Fruit fly (Drosophila melanogaster) whole organism, embryonic: ENCODE measurements around the gene CG11158.

Experiments used
- Atf3 ChIP-seq: fragments of 200-800 bp; sonication (Bioruptor generic); optimal IDR thresholded peaks from 3 replicates; lab custom pipeline; 2016; ENCODE audit warnings: missing biosample characterization, missing genetic modification characterization
- CG10959 ChIP-seq: fragments of 200-800 bp; sonication (Bioruptor generic); IDR thresholded peaks from 2 replicates; pipeline ENCODE4 v1.3.6; 2022; ENCODE audit warnings: missing biosample characterization, missing genetic modification characterization
- CG12071 ChIP-seq: fragments of 200-800 bp; sonication (Bioruptor generic); optimal IDR thresholded peaks from 3 replicates; lab custom pipeline; 2018; ENCODE audit warnings: missing biosample characterization, mild to moderate bottlenecking, missing genetic modification characterization
- CG1529 ChIP-seq: fragments of 200-800 bp; sonication (Bioruptor generic); optimal IDR thresholded peaks from 3 replicates; lab custom pipeline; 2018; ENCODE audit warnings: missing biosample characterization, missing genetic modification characterization
- CG15601 ChIP-seq: fragments of 200-800 bp; sonication (Bioruptor generic); optimal IDR thresholded peaks from 3 replicates; lab custom pipeline; 2019; ENCODE audit warnings: missing biosample characterization, mild to moderate bottlenecking, missing genetic modification characterization, moderate library complexity
- CG15696 ChIP-seq: fragments of 200-800 bp; sonication (Bioruptor generic); optimal IDR thresholded peaks from 2 replicates; lab custom pipeline; 2019; ENCODE audit warnings: missing biosample characterization, mild to moderate bottlenecking, missing genetic modification characterization, moderate library complexity
- CG18599 ChIP-seq: fragments of 200-800 bp; sonication (Bioruptor generic); optimal IDR thresholded peaks from 3 replicates; lab custom pipeline; 2017; ENCODE audit warnings: missing biosample characterization, missing genetic modification characterization, mild to moderate bottlenecking, moderate library complexity, missing genetic modification reagents
- CG18619 ChIP-seq: fragments of 200-800 bp; sonication (Bioruptor generic); optimal IDR thresholded peaks from 3 replicates; lab custom pipeline; 2017; ENCODE audit warnings: missing biosample characterization, mild to moderate bottlenecking, missing genetic modification characterization
- CG18764 ChIP-seq: fragments of 200-800 bp; sonication (Bioruptor generic); optimal IDR thresholded peaks from 3 replicates; lab custom pipeline; 2016; ENCODE audit warnings: missing biosample characterization, missing genetic modification characterization
- CG2129 ChIP-seq: fragments of 200-800 bp; sonication (Bioruptor generic); IDR thresholded peaks from 2 replicates; pipeline ENCODE4 v1.3.6; 2022; ENCODE audit warnings: missing biosample characterization, missing genetic modification characterization; ENCODE audit not compliant: partially characterized antibody
- CG2875 ChIP-seq: fragments of 200-800 bp; sonication (Bioruptor generic); optimal IDR thresholded peaks from 2 replicates; lab custom pipeline; 2017; ENCODE audit warnings: missing biosample characterization, mild to moderate bottlenecking, missing genetic modification characterization, missing genetic modification reagents
- CG3407 ChIP-seq: fragments of 200-800 bp; sonication (Bioruptor generic); optimal IDR thresholded peaks from 2 replicates; lab custom pipeline; 2018; ENCODE audit warnings: missing biosample characterization, mild to moderate bottlenecking, missing genetic modification characterization
- CG3847 ChIP-seq: fragments of 200-800 bp; sonication (Bioruptor generic); IDR thresholded peaks from 2 replicates; pipeline ENCODE4 v1.3.6; 2022; ENCODE audit warnings: missing biosample characterization, missing genetic modification characterization
- CG4820 ChIP-seq: fragments of 200-800 bp; sonication (Bioruptor generic); optimal IDR thresholded peaks from 3 replicates; lab custom pipeline; 2016; ENCODE audit warnings: missing biosample characterization, missing genetic modification characterization
- Dip2 ChIP-seq: fragments of 200-800 bp; sonication (Bioruptor generic); IDR thresholded peaks from 2 replicates; pipeline ENCODE4 v1.3.6; 2022; ENCODE audit warnings: missing biosample characterization, missing genetic modification characterization
- Drgx ChIP-seq: fragments of 200-800 bp; sonication (Bioruptor generic); IDR thresholded peaks from 2 replicates; pipeline ENCODE4 v1.3.6; 2022; ENCODE audit warnings: missing biosample characterization, missing genetic modification characterization
- GATAe ChIP-seq: fragments of 200-800 bp; sonication (Bioruptor generic); conservative IDR thresholded peaks from 2 replicates; pipeline ENCODE4 v1.3.6; 2022; ENCODE audit warnings: missing biosample characterization, missing genetic modification characterization
- HmgZ ChIP-seq: fragments of 200-800 bp; sonication (Bioruptor generic); optimal IDR thresholded peaks from 2 replicates; lab custom pipeline; 2018; ENCODE audit warnings: missing biosample characterization, mild to moderate bottlenecking, missing genetic modification characterization
- Hr78 ChIP-seq, 2 experiments: fragments of 200-800 bp in 1 of 2; fragments of >200 bp in 1 of 2; sonication (Bioruptor generic) in 1 of 2; optimal IDR thresholded peaks; 2 replicates each; lab custom pipeline; 2017 to 2019; ENCODE audit warnings: missing biosample characterization in 2 of 2, missing genetic modification characterization in 2 of 2, mild to moderate bottlenecking in 1 of 2, moderate library complexity in 1 of 2
- NC2β ChIP-seq: fragments of 200-800 bp; sonication (Bioruptor generic); optimal IDR thresholded peaks from 2 replicates; lab custom pipeline; 2016; ENCODE audit warnings: missing biosample characterization, missing genetic modification characterization
- NFAT ChIP-seq: fragments of 200-800 bp; sonication (Bioruptor generic); IDR thresholded peaks from 2 replicates; pipeline ENCODE4 v1.3.6; 2022; ENCODE audit warnings: missing biosample characterization, missing genetic modification characterization
- Nf-YC ChIP-seq: fragments of 200-800 bp; optimal IDR thresholded peaks from 3 replicates; lab custom pipeline; 2019; ENCODE audit warnings: missing biosample characterization, mild to moderate bottlenecking, missing genetic modification characterization, moderate library complexity
- Oli ChIP-seq: fragments of 200-800 bp; sonication (Bioruptor generic); optimal IDR thresholded peaks from 2 replicates; lab custom pipeline; 2018; ENCODE audit warnings: missing biosample characterization, mild to moderate bottlenecking, missing genetic modification characterization, moderate library complexity
- Optix ChIP-seq: fragments of 200-800 bp; sonication (Bioruptor generic); IDR thresholded peaks from 3 replicates; pipeline ENCODE4 v1.3.6; 2022; ENCODE audit warnings: missing biosample characterization, missing genetic modification characterization
- Ptx1 ChIP-seq: fragments of 200-800 bp; sonication (Bioruptor generic); IDR thresholded peaks from 2 replicates; pipeline ENCODE4 v1.3.6; 2022; ENCODE audit warnings: missing biosample characterization, missing genetic modification characterization
- Rfx ChIP-seq: fragments of 200-800 bp; sonication (Bioruptor generic); IDR thresholded peaks from 2 replicates; pipeline ENCODE4 v1.3.6; 2022; ENCODE audit warnings: missing biosample characterization, missing genetic modification characterization
- al ChIP-seq: fragments of 200-800 bp; sonication (Bioruptor generic); IDR thresholded peaks from 2 replicates; pipeline ENCODE4 v1.3.6; 2022; ENCODE audit warnings: missing biosample characterization, missing genetic modification characterization
- ase ChIP-seq: fragments of 200-800 bp; sonication (Bioruptor generic); IDR thresholded peaks from 3 replicates; pipeline ENCODE4 v1.3.6; 2022; ENCODE audit warnings: missing biosample characterization, missing genetic modification characterization
- disco-r ChIP-seq: fragments of 200-800 bp; sonication (Bioruptor generic); optimal IDR thresholded peaks from 2 replicates; lab custom pipeline; 2016; ENCODE audit warnings: missing biosample characterization, missing genetic modification characterization
- dpn ChIP-seq, 2 experiments: fragments of 200-800 bp; sonication (Bioruptor generic); optimal IDR thresholded peaks; 3 replicates each; lab custom pipeline; 2016; ENCODE audit warnings: missing biosample characterization in 2 of 2, missing genetic modification characterization in 2 of 2
- en ChIP-seq: fragments of 200-800 bp; sonication (Bioruptor generic); optimal IDR thresholded peaks from 2 replicates; lab custom pipeline; 2016; ENCODE audit warnings: missing biosample characterization, missing genetic modification characterization
- gcm2 ChIP-seq: fragments of 200-800 bp; sonication (Bioruptor generic); optimal IDR thresholded peaks from 2 replicates; lab custom pipeline; 2016; ENCODE audit warnings: missing biosample characterization, missing genetic modification characterization
- hb ChIP-seq: fragments of 200-800 bp; sonication (Bioruptor generic); IDR thresholded peaks from 3 replicates; pipeline ENCODE4 v1.3.6; 2022; ENCODE audit warnings: missing biosample characterization, missing genetic modification characterization; ENCODE audit not compliant: partially characterized antibody
- hth ChIP-seq: fragments of >200 bp; optimal IDR thresholded peaks from 2 replicates; lab custom pipeline; 2017; ENCODE audit warnings: inconsistent platforms
- lov ChIP-seq, 2 experiments: fragments of 200-800 bp in 1 of 2; fragments of >200 bp in 1 of 2; sonication (Bioruptor generic) in 1 of 2; IDR thresholded peaks in 1 of 2; optimal IDR thresholded peaks in 1 of 2; 2 replicates in 1 of 2; 3 replicates in 1 of 2; pipeline versions ENCODE4 v1.3.6 to Lab custom; 2017 to 2022; ENCODE audit warnings: missing biosample characterization in 1 of 2, missing genetic modification characterization in 1 of 2
- p53 ChIP-seq: fragments of 200-800 bp; sonication (Bioruptor generic); optimal IDR thresholded peaks from 2 replicates; lab custom pipeline; 2016; ENCODE audit warnings: missing biosample characterization, missing genetic modification characterization
- pros ChIP-seq: fragments of 200-800 bp; sonication (Bioruptor generic); optimal IDR thresholded peaks from 3 replicates; lab custom pipeline; 2019; ENCODE audit warnings: missing biosample characterization, mild to moderate bottlenecking, missing genetic modification characterization, moderate library complexity
- psq ChIP-seq: fragments of 200-800 bp; sonication (Bioruptor generic); optimal IDR thresholded peaks from 2 replicates; lab custom pipeline; 2017; ENCODE audit warnings: missing biosample characterization, missing genetic modification characterization
- ranshi ChIP-seq: fragments of 200-800 bp; sonication (Bioruptor generic); IDR thresholded peaks from 2 replicates; pipeline ENCODE4 v1.3.6; 2022; ENCODE audit warnings: missing biosample characterization, missing genetic modification characterization
- scrt ChIP-seq: fragments of 200-800 bp; sonication (Bioruptor generic); optimal IDR thresholded peaks from 2 replicates; lab custom pipeline; 2018; ENCODE audit warnings: missing biosample characterization, mild to moderate bottlenecking, missing genetic modification characterization, moderate library complexity
- sr ChIP-seq: fragments of 200-800 bp; sonication (Bioruptor generic); IDR thresholded peaks from 3 replicates; pipeline ENCODE4 v1.3.6; 2022; ENCODE audit warnings: missing biosample characterization, missing genetic modification characterization
- stwl ChIP-seq: fragments of 200-800 bp; sonication (Bioruptor generic); optimal IDR thresholded peaks from 3 replicates; lab custom pipeline; 2018; ENCODE audit warnings: missing biosample characterization, mild to moderate bottlenecking, missing genetic modification characterization, moderate library complexity
- tin ChIP-seq: fragments of 200-800 bp; sonication (Bioruptor generic); optimal IDR thresholded peaks from 3 replicates; lab custom pipeline; 2016; ENCODE audit warnings: missing biosample characterization, missing genetic modification characterization
- tio ChIP-seq: fragments of 200-800 bp; sonication (Bioruptor generic); optimal IDR thresholded peaks from 2 replicates; lab custom pipeline; 2017; ENCODE audit warnings: missing biosample characterization, missing genetic modification characterization, inconsistent platforms
- toy ChIP-seq: fragments of 200-800 bp; sonication (Bioruptor generic); IDR thresholded peaks from 2 replicates; pipeline ENCODE4 v1.3.6; 2022; ENCODE audit warnings: missing biosample characterization, missing genetic modification characterization
- twi ChIP-seq: fragments of 200-800 bp; optimal IDR thresholded peaks from 2 replicates; lab custom pipeline; 2019; ENCODE audit warnings: missing biosample characterization, mild to moderate bottlenecking, missing genetic modification characterization, moderate library complexity
- usp ChIP-seq: fragments of >200 bp; optimal IDR thresholded peaks from 2 replicates; lab custom pipeline; 2017; ENCODE audit warnings: missing biosample characterization, missing genetic modification characterization
- vnd ChIP-seq: fragments of 200-800 bp; sonication (Bioruptor generic); IDR thresholded peaks from 3 replicates; pipeline ENCODE4 v1.3.6; 2022; ENCODE audit warnings: missing biosample characterization, missing genetic modification characterization; ENCODE audit not compliant: partially characterized antibody
- zen ChIP-seq: fragments of 200-800 bp; sonication (Bioruptor generic); optimal IDR thresholded peaks from 3 replicates; lab custom pipeline; 2018; ENCODE audit warnings: missing biosample characterization, mild to moderate bottlenecking, missing genetic modification characterization, moderate library complexity

Gene CG11158

DNA sequence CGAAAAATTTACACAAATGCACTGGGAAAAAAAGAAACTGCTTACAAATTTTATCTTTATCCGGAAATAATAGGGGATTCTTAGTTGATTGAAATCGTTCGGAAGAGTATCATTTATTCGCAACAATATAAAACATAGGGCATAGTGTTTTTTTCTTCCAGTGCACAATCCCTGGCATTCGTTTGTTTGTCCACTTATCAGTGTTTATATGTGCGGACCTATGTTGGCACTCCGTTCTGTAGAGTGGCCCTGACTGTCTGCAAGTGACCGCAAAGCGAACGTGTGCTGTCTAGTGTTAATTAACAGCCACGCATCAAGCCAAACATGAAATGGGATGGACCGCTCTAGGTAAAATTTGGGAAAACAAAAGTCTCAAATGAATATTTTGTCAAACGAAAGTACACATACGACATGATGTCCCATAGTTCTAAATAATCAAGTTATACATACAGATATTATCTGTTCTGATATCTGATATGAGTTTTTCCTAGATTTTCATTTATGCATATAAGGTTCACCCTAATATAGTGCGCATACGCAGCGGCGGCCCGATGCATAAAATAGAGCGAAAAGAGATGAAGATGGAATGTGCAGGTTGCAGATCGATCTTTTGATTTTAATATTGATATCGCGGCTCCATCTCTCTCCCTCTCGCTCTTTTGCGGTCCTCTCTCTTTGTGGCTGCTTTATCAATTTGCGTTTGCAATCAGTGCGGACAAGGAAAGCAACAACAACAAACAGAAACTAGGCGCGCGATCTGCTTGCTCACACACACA lies 41.4 kb upstream of the CG11158 start (continued):
- TF ChIP-seq vnd (GFP tag; lab: Robert Waterston, UW), result no peak
- no peak for TF ChIP-seq usp
- TF ChIP-seq Ptx1, result peak; percentile 95
- TF ChIP-seq Atf3 (GFP tag; lab: Kevin White, UChicago), result peak; percentile 89
- TF ChIP-seq ase (GFP tag; lab: Robert Waterston, UW), result peak; percentile 89
- TF ChIP-seq gcm2, result peak; percentile 94
- peak; percentile 90 for TF ChIP-seq Drgx (GFP tag; lab: Robert Waterston, UW)
- peak; percentile 72 for TF ChIP-seq psq (GFP tag; lab: Kevin White, UChicago)
- TF ChIP-seq scrt (GFP tag; lab: Kevin White, UChicago), result peak; percentile 88
- TF ChIP-seq en, result peak; percentile 95
- TF ChIP-seq hb (GFP tag; lab: Robert Waterston, UW), result no peak
- peak; percentile 87 for TF ChIP-seq disco-r (GFP tag; lab: Kevin White, UChicago)
- TF ChIP-seq CG12071 (GFP tag; lab: Kevin White, UChicago), result peak; percentile 85
- peak; percentile 96 for TF ChIP-seq Rfx (GFP tag; lab: Robert Waterston, UW)
- TF ChIP-seq pros, result no peak
- TF ChIP-seq CG3407, result peak; percentile 81
- TF ChIP-seq CG2129 (GFP tag; lab: Robert Waterston, UW), result no peak
- peak; percentile 89 for TF ChIP-seq al (GFP tag; lab: Robert Waterston, UW)
- peak; percentile 95 for TF ChIP-seq HmgZ (tag; lab: Kevin White, UChicago)
- TF ChIP-seq NFAT (GFP tag; lab: Robert Waterston, UW), result peak; percentile 98
- no peak for TF ChIP-seq hth (lab: Kevin White, UChicago)
- TF ChIP-seq stwl (tag; lab: Kevin White, UChicago), result no peak
- TF ChIP-seq Dip2 (GFP tag; lab: Robert Waterston, UW), result 0 out of 2 replicates have a peak, but pooled peaks have one; percentile 23
- TF ChIP-seq CG18599 (GFP tag; lab: Kevin White, UChicago), result peak; percentile 94
- TF ChIP-seq Hr78 (GFP tag; optimal IDR thresholded peaks at IDR 0.05; lab: Kevin White, UChicago), result peak in 1 of 2 experiments; percentile 63
- TF ChIP-seq toy (GFP tag; lab: Robert Waterston, UW), result peak; percentile 84
- TF ChIP-seq CG10959 (GFP tag; lab: Robert Waterston, UW), result peak; percentile 71
- peak; percentile 89 for TF ChIP-seq ranshi
- peak; percentile 93 for TF ChIP-seq CG4820
- TF ChIP-seq CG1529 (GFP tag; lab: Kevin White, UChicago), result peak; percentile 83
- TF ChIP-seq tio, result peak; percentile 95
- TF ChIP-seq sr (GFP tag; lab: Robert Waterston, UW), result peak; percentile 84
- peak; percentile 93 for TF ChIP-seq CG18619 (GFP tag; lab: Kevin White, UChicago)
- TF ChIP-seq dpn (GFP tag; optimal IDR thresholded peaks at IDR 0.05; lab: Kevin White, UChicago), result peak; percentile 95 to 96
- peak; percentile 82 for TF ChIP-seq GATAe (GFP tag; lab: Robert Waterston, UW)
- TF ChIP-seq CG18764 (GFP tag; lab: Kevin White, UChicago), result peak; percentile 87
- peak; percentile 92 for TF ChIP-seq NC2β (GFP tag; lab: Kevin White, UChicago)
- no peak for TF ChIP-seq lov (optimal IDR thresholded peaks at IDR 0.05; lab: Kevin White, UChicago)
- peak; percentile 88 for TF ChIP-seq lov (GFP tag; IDR thresholded peaks at IDR 0.05; lab: Robert Waterston, UW)
- TF ChIP-seq tin (GFP tag; lab: Kevin White, UChicago), result peak; percentile 91
- peak; percentile 46 for TF ChIP-seq Nf-YC (tag; lab: Kevin White, UChicago)
- peak; percentile 94 for TF ChIP-seq p53 (GFP tag; lab: Kevin White, UChicago)
- TF ChIP-seq CG2875 (GFP tag; lab: Kevin White, UChicago), result peak; percentile 87
- TF ChIP-seq CG15696 (tag; lab: Kevin White, UChicago), result peak; percentile 71
- peak; percentile 84 for TF ChIP-seq zen (tag; lab: Kevin White, UChicago)
- TF ChIP-seq Optix, result peak; percentile 88
- peak; percentile 94 for TF ChIP-seq CG3847 (GFP tag; lab: Robert Waterston, UW)
- TF ChIP-seq twi (tag; lab: Kevin White, UChicago), result peak; percentile 73
- TF ChIP-seq Oli (tag; lab: Kevin White, UChicago), result peak; percentile 94
- TF ChIP-seq CG15601, result peak; percentile 87
